Worm (Caenorhabditis elegans) whole organism, young adult: Measurements from ENCODE around the gene ric-8.

Experiments
- C17E4.6 ChIP-seq: fragments of 200-800 bp; sonication (Bioruptor generic); IDR thresholded peaks from 2 replicates; pipeline ENCODE4 v1.3.6; 2022; ENCODE audit warnings: missing genetic modification reagents, missing genetic modification characterization, missing compliant biosample characterization
- F10E7.11 ChIP-seq: sonication (generic microtip); optimal IDR thresholded peaks from 2 replicates; lab custom pipeline; 2017; ENCODE audit warnings: mild to moderate bottlenecking, missing genetic modification characterization, moderate library complexity, missing compliant biosample characterization
- F22D6.2 ChIP-seq: sonication (generic microtip); optimal IDR thresholded peaks from 2 replicates; lab custom pipeline; 2016; ENCODE audit warnings: mild to moderate bottlenecking, missing genetic modification characterization, missing compliant biosample characterization
- F23B12.7 ChIP-seq: sonication (generic microtip); optimal IDR thresholded peaks from 2 replicates; lab custom pipeline; 2017; ENCODE audit warnings: missing genetic modification characterization, mild to moderate bottlenecking, missing compliant biosample characterization, antibody characterized with exemption, moderate library complexity; ENCODE audit not compliant: insufficient read depth
- F33H1.4 ChIP-seq: fragments of 200-800 bp; sonication (Bioruptor generic); IDR thresholded peaks from 2 replicates; pipeline ENCODE4 v1.3.6; 2022; ENCODE audit warnings: missing genetic modification reagents, missing genetic modification characterization, missing compliant biosample characterization
- F55B11.4 ChIP-seq: sonication (generic microtip); optimal IDR thresholded peaks from 2 replicates; lab custom pipeline; 2016; ENCODE audit warnings: missing compliant biosample characterization, missing genetic modification characterization, borderline replicate concordance; ENCODE audit not compliant: insufficient read depth
- F57A8.1 ChIP-seq: fragments of 200-800 bp; sonication (Bioruptor generic); optimal IDR thresholded peaks from 2 replicates; lab custom pipeline; 2018; ENCODE audit warnings: mild to moderate bottlenecking, missing genetic modification characterization, moderate library complexity, missing compliant biosample characterization
- K12H6.12 ChIP-seq: fragments of 200-800 bp; sonication (Bioruptor generic); optimal IDR thresholded peaks from 2 replicates; lab custom pipeline; 2018; ENCODE audit warnings: mild to moderate bottlenecking, missing genetic modification characterization, missing compliant biosample characterization
- T07F8.4 ChIP-seq: sonication (generic microtip); optimal IDR thresholded peaks from 2 replicates; lab custom pipeline; 2016; ENCODE audit warnings: mild to moderate bottlenecking, missing genetic modification characterization, moderate library complexity, missing compliant biosample characterization
- T26A5.8 ChIP-seq: sonication (generic microtip); optimal IDR thresholded peaks from 2 replicates; lab custom pipeline; 2016; ENCODE audit warnings: missing genetic modification characterization, missing compliant biosample characterization
- Y53G8AR.9 ChIP-seq: fragments of 200-800 bp; sonication (Bioruptor generic); conservative IDR thresholded peaks from 2 replicates; pipeline ENCODE4 v1.3.6; 2022; ENCODE audit warnings: missing genetic modification reagents, missing genetic modification characterization, missing compliant biosample characterization
- Y79H2A.3 ChIP-seq: fragments of 200-800 bp; sonication (Bioruptor generic); conservative IDR thresholded peaks from 2 replicates; pipeline ENCODE4 v1.3.6; 2022; ENCODE audit warnings: missing genetic modification reagents, missing genetic modification characterization, missing compliant biosample characterization
- ZK185.1 ChIP-seq: sonication (generic microtip); optimal IDR thresholded peaks from 2 replicates; lab custom pipeline; 2016; ENCODE audit warnings: mild to moderate bottlenecking, missing genetic modification characterization, missing compliant biosample characterization; ENCODE audit not compliant: poor library complexity, severe bottlenecking
- akir-1 ChIP-seq: fragments of 200-800 bp; sonication (Bioruptor generic); optimal IDR thresholded peaks from 2 replicates; lab custom pipeline; 2018; ENCODE audit warnings: mild to moderate bottlenecking, missing genetic modification characterization, moderate library complexity, missing compliant biosample characterization
- atf-7 ChIP-seq: sonication (generic microtip); optimal IDR thresholded peaks from 2 replicates; lab custom pipeline; 2017; ENCODE audit warnings: mild to moderate bottlenecking, missing genetic modification characterization, missing compliant biosample characterization
- bed-1 ChIP-seq: fragments of 200-800 bp; sonication (Bioruptor generic); IDR thresholded peaks from 2 replicates; pipeline ENCODE4 v1.3.6; 2022; ENCODE audit warnings: missing genetic modification reagents, missing genetic modification characterization, missing compliant biosample characterization
- cebp-2 ChIP-seq: fragments of 200-800 bp; sonication (Bioruptor generic); IDR thresholded peaks from 2 replicates; pipeline ENCODE4 v1.3.6; 2022; ENCODE audit warnings: missing genetic modification characterization, missing compliant biosample characterization
- ceh-27 ChIP-seq: fragments of 200-800 bp; sonication (Bioruptor generic); optimal IDR thresholded peaks from 2 replicates; lab custom pipeline; 2018; ENCODE audit warnings: mild to moderate bottlenecking, missing genetic modification characterization, moderate library complexity, missing compliant biosample characterization
- ceh-40 ChIP-seq: fragments of 200-800 bp; sonication (Bioruptor generic); IDR thresholded peaks from 2 replicates; pipeline ENCODE4 v1.3.6; 2022; ENCODE audit warnings: missing genetic modification characterization, missing compliant biosample characterization
- ceh-79 ChIP-seq: sonication (generic microtip); optimal IDR thresholded peaks from 2 replicates; lab custom pipeline; 2017; ENCODE audit warnings: mild to moderate bottlenecking, missing genetic modification characterization, missing compliant biosample characterization
- ceh-91 ChIP-seq: fragments of 200-800 bp; sonication (Bioruptor generic); IDR thresholded peaks from 2 replicates; pipeline ENCODE4 v1.3.6; 2022; ENCODE audit warnings: missing genetic modification reagents, missing genetic modification characterization, missing compliant biosample characterization
- chd-7 ChIP-seq: sonication (generic microtip); optimal IDR thresholded peaks from 2 replicates; lab custom pipeline; 2016; ENCODE audit warnings: mild to moderate bottlenecking, missing genetic modification characterization, moderate library complexity, missing compliant biosample characterization
- egl-44 ChIP-seq: fragments of 200-800 bp; sonication (Bioruptor generic); IDR thresholded peaks from 2 replicates; pipeline ENCODE4 v1.3.6; 2022; ENCODE audit warnings: missing genetic modification reagents, missing genetic modification characterization, missing compliant biosample characterization
- egrh-3 ChIP-seq: fragments of 200-800 bp; sonication (Bioruptor generic); IDR thresholded peaks from 2 replicates; pipeline ENCODE4 v1.3.6; 2022; ENCODE audit warnings: missing genetic modification reagents, missing genetic modification characterization, missing compliant biosample characterization
- fkh-3 ChIP-seq: sonication (generic microtip); optimal IDR thresholded peaks from 2 replicates; lab custom pipeline; 2016; ENCODE audit warnings: mild to moderate bottlenecking, missing genetic modification characterization, missing compliant biosample characterization
- hmg-1.2 ChIP-seq: fragments of 200-800 bp; sonication (Bioruptor generic); IDR thresholded peaks from 2 replicates; pipeline ENCODE4 v1.3.6; 2022; ENCODE audit warnings: missing genetic modification reagents, missing genetic modification characterization, missing compliant biosample characterization
- hrde-1 ChIP-seq: sonication (generic microtip); optimal IDR thresholded peaks from 2 replicates; lab custom pipeline; 2016; ENCODE audit warnings: missing genetic modification characterization, mild to moderate bottlenecking, missing compliant biosample characterization, moderate library complexity, missing genotype, missing genetic modification reagents, borderline replicate concordance
- let-607 ChIP-seq, 2 experiments: fragments of 200-800 bp in 1 of 2; sonication (Bioruptor generic) in 1 of 2; sonication (generic microtip) in 1 of 2; optimal IDR thresholded peaks; 2 replicates each; lab custom pipeline; 2016 to 2018; ENCODE audit warnings: mild to moderate bottlenecking in 2 of 2, missing compliant biosample characterization in 2 of 2, missing genetic modification characterization in 2 of 2, moderate library complexity in 2 of 2, missing genotype in 1 of 2
- lin-26 ChIP-seq: fragments of 200-800 bp; sonication (Bioruptor generic); IDR thresholded peaks from 2 replicates; pipeline ENCODE4 v1.3.6; 2022; ENCODE audit warnings: missing genetic modification reagents, missing genetic modification characterization, missing compliant biosample characterization
- lin-40 ChIP-seq: sonication (generic microtip); optimal IDR thresholded peaks from 2 replicates; lab custom pipeline; 2016; ENCODE audit warnings: missing genetic modification characterization, mild to moderate bottlenecking, missing compliant biosample characterization, missing genotype, missing genetic modification reagents
- lsl-1 ChIP-seq: fragments of 200-800 bp; sonication (Bioruptor generic); optimal IDR thresholded peaks from 2 replicates; lab custom pipeline; 2018; ENCODE audit warnings: mild to moderate bottlenecking, missing genetic modification characterization, moderate library complexity, missing compliant biosample characterization
- madf-3 ChIP-seq: fragments of 200-800 bp; sonication (Bioruptor generic); IDR thresholded peaks from 2 replicates; pipeline ENCODE4 v1.3.6; 2022; ENCODE audit warnings: missing genetic modification reagents, missing genetic modification characterization, missing compliant biosample characterization
- madf-6 ChIP-seq: fragments of 200-800 bp; sonication (Bioruptor generic); IDR thresholded peaks from 2 replicates; pipeline ENCODE4 v1.3.6; 2022; ENCODE audit warnings: missing genetic modification reagents, missing genetic modification characterization, missing compliant biosample characterization
- mxl-1 ChIP-seq: sonication (generic microtip); optimal IDR thresholded peaks from 2 replicates; lab custom pipeline; 2016; ENCODE audit warnings: missing genetic modification characterization, missing compliant biosample characterization
- nhr-90 ChIP-seq: sonication (generic microtip); optimal IDR thresholded peaks from 2 replicates; lab custom pipeline; 2016; ENCODE audit warnings: missing genotype, mild to moderate bottlenecking, missing genetic modification characterization, missing compliant biosample characterization
- pbrm-1 ChIP-seq: fragments of 200-800 bp; sonication (Bioruptor generic); IDR thresholded peaks from 2 replicates; pipeline ENCODE4 v1.3.6; 2022; ENCODE audit warnings: missing genetic modification reagents, missing genetic modification characterization, missing compliant biosample characterization
- pha-4 ChIP-seq: fragments of 150-350 bp; sonication (generic microtip); optimal IDR thresholded peaks from 2 replicates; lab custom pipeline; 2014; ENCODE audit warnings: missing biosample characterization, missing genetic modification reagents, missing genetic modification characterization
- sea-2 ChIP-seq: fragments of 200-800 bp; sonication (Bioruptor generic); IDR thresholded peaks from 2 replicates; pipeline ENCODE4 v1.3.6; 2022; ENCODE audit warnings: missing genetic modification characterization, missing compliant biosample characterization
- somi-1 ChIP-seq: fragments of 200-800 bp; sonication (Bioruptor generic); optimal IDR thresholded peaks from 2 replicates; lab custom pipeline; 2018; ENCODE audit warnings: mild to moderate bottlenecking, missing genetic modification characterization, missing compliant biosample characterization
- tbx-9 ChIP-seq: sonication (generic microtip); optimal IDR thresholded peaks from 2 replicates; lab custom pipeline; 2016; ENCODE audit warnings: borderline replicate concordance, missing genetic modification characterization, inconsistent platforms, missing compliant biosample characterization
- unc-62 ChIP-seq: fragments of 150-350 bp; optimal IDR thresholded peaks from 2 replicates; lab custom pipeline; 2014; ENCODE audit warnings: missing biosample characterization, missing genetic modification reagents, missing genetic modification characterization
- xnd-1 ChIP-seq: sonication (generic microtip); optimal IDR thresholded peaks from 2 replicates; lab custom pipeline; 2016; ENCODE audit warnings: missing genotype, missing genetic modification reagents, missing genetic modification characterization, missing compliant biosample characterization
- zfh-2 ChIP-seq: fragments of 200-800 bp; sonication (Bioruptor generic); conservative IDR thresholded peaks from 2 replicates; pipeline ENCODE4 v1.3.6; 2022; ENCODE audit warnings: missing genetic modification reagents, missing genetic modification characterization, missing compliant biosample characterization
- zim-3 ChIP-seq: sonication (generic microtip); optimal IDR thresholded peaks from 2 replicates; lab custom pipeline; 2017; ENCODE audit warnings: mild to moderate bottlenecking, missing genetic modification characterization, moderate library complexity, missing compliant biosample characterization
- ztf-28 ChIP-seq: fragments of 200-800 bp; sonication (Bioruptor generic); IDR thresholded peaks from 2 replicates; pipeline ENCODE4 v1.3.6; 2022; ENCODE audit warnings: missing genetic modification reagents, missing genetic modification characterization, missing compliant biosample characterization
- ztf-3 ChIP-seq: fragments of 200-800 bp; sonication (Bioruptor generic); optimal IDR thresholded peaks from 2 replicates; lab custom pipeline; 2018; ENCODE audit warnings: mild to moderate bottlenecking, missing genetic modification characterization, missing compliant biosample characterization

The ric-8 gene

ce11 chrIV:2663953-2664900, 21.5 kb downstream of the ric-8 start, which contains the start of gene Y69A2AR.31 (continued):
- TF ChIP-seq K12H6.12 (tag; lab: Kevin White, UChicago) (no peak), egrh-3 (GFP tag; lab: Robert Waterston, UW) (no peak), ztf-28 (GFP tag; lab: Robert Waterston, UW) (no peak), pha-4 (tag; lab: Kevin White, UChicago) (no peak), Y53G8AR.9 (GFP tag; lab: Robert Waterston, UW) (no peak; the same call in 1 of the 2 replicates), sea-2 (GFP tag; lab: Robert Waterston, UW) (no peak), let-607 (tag; optimal IDR thresholded peaks at IDR 0.05; lab: Kevin White, UChicago) (peak in 1 of 2 experiments; percentile 42), zfh-2 (GFP tag; lab: Robert Waterston, UW) (no peak), F23B12.7 (peak; percentile 44), lin-40 (no peak), madf-6 (GFP tag; lab: Robert Waterston, UW) (no peak; the same call in 1 of the 2 replicates), atf-7 (no peak), F57A8.1 (GFP tag; lab: Kevin White, UChicago) (no peak), zim-3 (peak; percentile 27), T07F8.4 (no peak), F55B11.4 (no peak), ZK185.1 (tag; lab: Kevin White, UChicago) (peak; percentile 31), xnd-1 (no peak), cebp-2 (GFP tag; lab: Robert Waterston, UW) (peak; percentile 75; the same call in 1 of the 2 replicates), F33H1.4 (GFP tag; lab: Robert Waterston, UW) (no peak), hmg-1.2 (GFP tag; lab: Robert Waterston, UW) (no peak; the same call in 1 of the 2 replicates), chd-7 (tag; lab: Kevin White, UChicago) (peak; percentile 39), hrde-1 (tag; lab: Kevin White, UChicago) (peak; percentile 28), fkh-3 (tag; lab: Kevin White, UChicago) (no peak), ztf-3 (GFP tag; lab: Kevin White, UChicago) (no peak), F10E7.11 (tag; lab: Kevin White, UChicago) (no peak), egl-44 (0 out of 2 replicates have a peak, but pooled peaks have one; percentile 34), lin-26 (GFP tag; lab: Robert Waterston, UW) (peak; percentile 92), somi-1 (GFP tag; lab: Kevin White, UChicago) (peak; percentile 29), F22D6.2 (tag; lab: Kevin White, UChicago) (no peak), mxl-1 (tag; lab: Kevin White, UChicago) (peak; percentile 44), T26A5.8 (tag; lab: Kevin White, UChicago) (peak; percentile 53), ceh-27 (GFP tag; lab: Kevin White, UChicago) (no peak), akir-1 (GFP tag; lab: Kevin White, UChicago) (no peak), pbrm-1 (no peak; the same call in 1 of the 2 replicates), nhr-90 (peak; percentile 74), tbx-9 (tag; lab: Kevin White, UChicago) (no peak), ceh-79 (peak; percentile 24), unc-62 (GFP tag; lab: Kevin White, UChicago) (no peak), Y79H2A.3 (GFP tag; lab: Robert Waterston, UW) (no peak), C17E4.6 (GFP tag; lab: Robert Waterston, UW) (no peak), madf-3 (GFP tag; lab: Robert Waterston, UW) (0 out of 2 replicates have a peak, but pooled peaks have one; percentile 51), ceh-40 (GFP tag; lab: Robert Waterston, UW) (no peak), lsl-1 (GFP tag; lab: Kevin White, UChicago) (peak; percentile 4), ceh-91 (GFP tag; lab: Robert Waterston, UW) (no peak), bed-1 (GFP tag; lab: Robert Waterston, UW) (no peak)
